Fruit fly (Drosophila melanogaster) whole organism, wandering third instar larva: ENCODE measurements around the gene ndl.

Experiments
- HLH106 ChIP-seq: fragments of 200-800 bp; optimal IDR thresholded peaks from 3 replicates; lab custom pipeline; 2019; ENCODE audit warnings: missing biosample characterization, mild to moderate bottlenecking, missing genetic modification characterization, moderate library complexity
- dl ChIP-seq, 2 experiments: fragments of 175-275, 200-275 bp in 1 of 2; fragments of 200-275 bp in 1 of 2; sonication (Bioruptor generic); optimal IDR thresholded peaks; lab custom pipeline; 2018; ENCODE audit warnings: mild to moderate bottlenecking in 2 of 2, missing biosample characterization in 2 of 2, missing genetic modification characterization in 2 of 2, moderate library complexity in 2 of 2; ENCODE audit not compliant: partially characterized antibody in 2 of 2, insufficient read depth in 1 of 2
- h ChIP-seq: fragments of 200-800 bp; sonication (Bioruptor generic); optimal IDR thresholded peaks from 3 replicates; lab custom pipeline; 2016; ENCODE audit warnings: missing biosample characterization, mild to moderate bottlenecking, missing genetic modification characterization

dm6 chr3L:6619060-6619459 lies 15.9 kb upstream of the ndl start:
- TF ChIP-seq h (no peak), HLH106 (tag; lab: Kevin White, UChicago) (no peak), dl (GFP tag; optimal IDR thresholded peaks at IDR 0.05; lab: Kevin White, UChicago; ENCODE audit: insufficient read depth in 1 of 2, partially characterized antibody in 2 of 2) (no peak)
